Worm (Caenorhabditis elegans) whole organism, L4 larva: ENCODE data around the gene srx-50.

ENCODE experiments used
- F37D6.2 ChIP-seq: sonication (generic microtip); optimal IDR thresholded peaks from 2 replicates; lab custom pipeline; 2016; ENCODE audit warnings: mild to moderate bottlenecking, missing genetic modification characterization, missing compliant biosample characterization
- F49E8.2 ChIP-seq: sonication (generic microtip); optimal IDR thresholded peaks from 2 replicates; lab custom pipeline; 2016; ENCODE audit warnings: missing compliant biosample characterization, mild to moderate bottlenecking, missing genetic modification characterization, borderline replicate concordance
- ZK337.2 ChIP-seq: fragments of 200-800 bp; sonication (Bioruptor generic); IDR thresholded peaks from 2 replicates; pipeline ENCODE4 v1.3.6; 2022; ENCODE audit warnings: missing genetic modification reagents, missing genetic modification characterization, missing compliant biosample characterization
- aly-2 ChIP-seq: sonication (generic microtip); optimal IDR thresholded peaks from 2 replicates; lab custom pipeline; 2018; ENCODE audit warnings: missing biosample characterization, missing genetic modification characterization
- ama-1 ChIP-seq: fragments of 150-350 bp; optimal IDR thresholded peaks from 2 replicates; lab custom pipeline; 2014; ENCODE audit warnings: inconsistent platforms, mixed read lengths
- ceh-20 ChIP-seq: fragments of 200-800 bp; sonication (Bioruptor generic); IDR thresholded peaks from 2 replicates; pipeline ENCODE4 v1.3.6; 2022; ENCODE audit warnings: missing genetic modification reagents, missing genetic modification characterization, missing compliant biosample characterization
- ceh-44 ChIP-seq: fragments of 200-800 bp; sonication (Bioruptor generic); IDR thresholded peaks from 2 replicates; pipeline ENCODE4 v1.3.6; 2022; ENCODE audit warnings: missing genetic modification reagents, missing genetic modification characterization, missing compliant biosample characterization
- ces-1 ChIP-seq: fragments of 150-350 bp; sonication (generic microtip); optimal IDR thresholded peaks from 4 replicates; lab custom pipeline; 2014; ENCODE audit warnings: missing biosample characterization, missing genetic modification reagents, missing genetic modification characterization
- cey-2 ChIP-seq: sonication (generic microtip); optimal IDR thresholded peaks from 3 replicates; lab custom pipeline; 2017; ENCODE audit warnings: missing genetic modification characterization, mild to moderate bottlenecking, missing compliant biosample characterization, antibody characterized with exemption, borderline replicate concordance; ENCODE audit not compliant: insufficient read depth
- ctbp-1 ChIP-seq: fragments of 200-800 bp; sonication (Bioruptor generic); IDR thresholded peaks from 2 replicates; pipeline ENCODE4 v1.3.6; 2022; ENCODE audit warnings: missing genetic modification reagents, missing genetic modification characterization, missing compliant biosample characterization
- daf-12 ChIP-seq: fragments of 150-350 bp; optimal IDR thresholded peaks from 2 replicates; lab custom pipeline; 2014; ENCODE audit warnings: missing biosample characterization, missing genetic modification reagents, missing genetic modification characterization
- daf-8 ChIP-seq: fragments of 200-800 bp; sonication (Bioruptor generic); IDR thresholded peaks from 2 replicates; pipeline ENCODE4 v1.3.6; 2022; ENCODE audit warnings: missing genetic modification characterization, missing compliant biosample characterization
- dmd-8 ChIP-seq: fragments of 200-800 bp; sonication (Bioruptor generic); IDR thresholded peaks from 2 replicates; pipeline ENCODE4 v1.3.6; 2022; ENCODE audit warnings: missing genetic modification characterization, missing compliant biosample characterization
- dve-1 ChIP-seq: sonication (generic microtip); optimal IDR thresholded peaks from 2 replicates; lab custom pipeline; 2017; ENCODE audit warnings: antibody characterized with exemption, mild to moderate bottlenecking, missing genetic modification characterization, missing compliant biosample characterization; ENCODE audit not compliant: insufficient read depth
- egl-27 ChIP-seq: sonication (generic microtip); optimal IDR thresholded peaks from 3 replicates; lab custom pipeline; 2017; ENCODE audit warnings: missing biosample characterization, missing genetic modification reagents, missing genetic modification characterization
- fkh-10 ChIP-seq: fragments of 150-350 bp; optimal IDR thresholded peaks from 2 replicates; lab custom pipeline; 2014; ENCODE audit warnings: missing biosample characterization, missing genetic modification reagents, missing genetic modification characterization
- hmg-1.1 ChIP-seq: fragments of 200-800 bp; sonication (Bioruptor generic); IDR thresholded peaks from 2 replicates; pipeline ENCODE4 v1.3.6; 2022; ENCODE audit warnings: missing genetic modification reagents, missing genetic modification characterization, missing compliant biosample characterization
- jun-1 ChIP-seq: fragments of 150-350 bp; optimal IDR thresholded peaks from 2 replicates; lab custom pipeline; 2014; ENCODE audit warnings: missing biosample characterization, missing genetic modification reagents, missing genetic modification characterization
- lim-7 ChIP-seq: fragments of 200-800 bp; sonication (Bioruptor generic); IDR thresholded peaks from 2 replicates; pipeline ENCODE4 v1.3.6; 2022; ENCODE audit warnings: missing genetic modification characterization, missing compliant biosample characterization
- madf-5 ChIP-seq, 2 experiments: fragments of 200-800 bp; sonication (Bioruptor generic); IDR thresholded peaks; 2 replicates each; pipeline ENCODE4 v1.3.6; 2022; ENCODE audit warnings: missing compliant biosample characterization in 2 of 2, missing genetic modification characterization in 2 of 2
- mdt-29 ChIP-seq: fragments of 200-800 bp; sonication (Bioruptor generic); IDR thresholded peaks from 2 replicates; pipeline ENCODE4 v1.3.6; 2022; ENCODE audit warnings: missing genetic modification reagents, missing genetic modification characterization, missing compliant biosample characterization
- mep-1 ChIP-seq: fragments of 150-350 bp; sonication (generic microtip); optimal IDR thresholded peaks from 3 replicates; lab custom pipeline; 2014; ENCODE audit warnings: missing biosample characterization, missing genetic modification characterization
- mxl-2 ChIP-seq: fragments of 200-800 bp; sonication (Bioruptor generic); conservative IDR thresholded peaks from 2 replicates; pipeline ENCODE4 v1.3.6; 2022; ENCODE audit warnings: missing genetic modification reagents, missing genetic modification characterization, missing compliant biosample characterization
- mxl-3 ChIP-seq: fragments of 200-800 bp; sonication (Bioruptor generic); optimal IDR thresholded peaks from 2 replicates; lab custom pipeline; 2018; ENCODE audit warnings: mild to moderate bottlenecking, missing genetic modification characterization, missing compliant biosample characterization
- nhr-102 ChIP-seq: sonication (generic microtip); optimal IDR thresholded peaks from 2 replicates; lab custom pipeline; 2016; ENCODE audit warnings: mild to moderate bottlenecking, missing genetic modification characterization, moderate library complexity, missing compliant biosample characterization
- nhr-28 ChIP-seq: fragments of 150-350 bp; optimal IDR thresholded peaks from 2 replicates; lab custom pipeline; 2014; ENCODE audit warnings: missing biosample characterization, missing genetic modification characterization
- nhr-42 ChIP-seq: fragments of 200-800 bp; sonication (Bioruptor generic); IDR thresholded peaks from 2 replicates; pipeline ENCODE4 v1.3.6; 2022; ENCODE audit warnings: missing genetic modification characterization, missing compliant biosample characterization
- nhr-48 ChIP-seq: sonication (generic microtip); optimal IDR thresholded peaks from 2 replicates; lab custom pipeline; 2016; ENCODE audit warnings: mild to moderate bottlenecking, missing genetic modification characterization, missing compliant biosample characterization
- nhr-77 ChIP-seq: fragments of 150-350 bp; optimal IDR thresholded peaks from 2 replicates; lab custom pipeline; 2014; ENCODE audit warnings: missing biosample characterization, missing genetic modification characterization
- php-3 ChIP-seq: fragments of 200-800 bp; sonication (Bioruptor generic); IDR thresholded peaks from 2 replicates; pipeline ENCODE4 v1.3.6; 2022; ENCODE audit warnings: missing genetic modification reagents, missing genetic modification characterization, missing compliant biosample characterization
- pqm-1 ChIP-seq: sonication (generic microtip); optimal IDR thresholded peaks from 2 replicates; lab custom pipeline; 2017; ENCODE audit warnings: missing biosample characterization, missing genetic modification characterization
- sdz-12 ChIP-seq: fragments of 200-800 bp; sonication (Bioruptor generic); optimal IDR thresholded peaks from 2 replicates; lab custom pipeline; 2018; ENCODE audit warnings: mild to moderate bottlenecking, missing genetic modification characterization, missing compliant biosample characterization
- set-16 ChIP-seq: fragments of 200-800 bp; sonication (Bioruptor generic); IDR thresholded peaks from 2 replicates; pipeline ENCODE4 v1.3.6; 2022; ENCODE audit warnings: missing genetic modification reagents, missing genetic modification characterization, missing compliant biosample characterization
- skn-1 ChIP-seq: fragments of 150-350 bp; optimal IDR thresholded peaks from 2 replicates; lab custom pipeline; 2014; ENCODE audit warnings: missing biosample characterization, missing genetic modification characterization
- snpc-1.2 ChIP-seq: fragments of 200-800 bp; sonication (Bioruptor generic); IDR thresholded peaks from 2 replicates; pipeline ENCODE4 v1.3.6; 2022; ENCODE audit warnings: missing genetic modification reagents, missing genetic modification characterization, missing compliant biosample characterization
- snpc-4 ChIP-seq: fragments of 150-350 bp; optimal IDR thresholded peaks from 2 replicates; lab custom pipeline; 2014; ENCODE audit warnings: missing biosample characterization, missing genetic modification characterization
- spr-1 ChIP-seq: sonication (generic microtip); optimal IDR thresholded peaks from 2 replicates; lab custom pipeline; 2016; ENCODE audit warnings: mild to moderate bottlenecking, missing genetic modification characterization, missing compliant biosample characterization
- tag-97 ChIP-seq: fragments of 200-800 bp; sonication (Bioruptor generic); IDR thresholded peaks from 2 replicates; pipeline ENCODE4 v1.3.6; 2022; ENCODE audit warnings: missing genetic modification characterization, missing compliant biosample characterization
- unc-62 ChIP-seq, 3 experiments: fragments of 150-350 bp in 1 of 3; sonication (generic microtip); optimal IDR thresholded peaks in 2 of 3; peaks in 1 of 3; 1 replicate in 1 of 3; 2 replicates in 2 of 3; lab custom pipeline; 2014 to 2017; ENCODE audit warnings: missing biosample characterization in 3 of 3, missing genetic modification characterization in 3 of 3, missing genetic modification reagents in 3 of 3, missing genotype in 1 of 3
- vab-7 ChIP-seq: fragments of 200-800 bp; sonication (Bioruptor generic); IDR thresholded peaks from 2 replicates; pipeline ENCODE4 v1.3.6; 2022; ENCODE audit warnings: missing genetic modification reagents, missing genetic modification characterization, missing compliant biosample characterization
- zfp-2 ChIP-seq: sonication (generic microtip); optimal IDR thresholded peaks from 2 replicates; lab custom pipeline; 2016; ENCODE audit warnings: mild to moderate bottlenecking, missing genetic modification characterization, missing compliant biosample characterization
- zfp-3 ChIP-seq: fragments of 200-800 bp; sonication (Bioruptor generic); conservative IDR thresholded peaks from 2 replicates; pipeline ENCODE4 v1.3.6; 2022; ENCODE audit warnings: missing genetic modification reagents, missing genetic modification characterization, missing compliant biosample characterization
- zip-11 ChIP-seq: fragments of 200-800 bp; sonication (Bioruptor generic); IDR thresholded peaks from 2 replicates; pipeline ENCODE4 v1.3.6; 2022; ENCODE audit warnings: missing genetic modification characterization, missing compliant biosample characterization
- ztf-7 ChIP-seq: fragments of 150-350 bp; optimal IDR thresholded peaks from 2 replicates; lab custom pipeline; 2014; ENCODE audit warnings: missing biosample characterization, missing genetic modification characterization

srx-50 gene

DNA sequence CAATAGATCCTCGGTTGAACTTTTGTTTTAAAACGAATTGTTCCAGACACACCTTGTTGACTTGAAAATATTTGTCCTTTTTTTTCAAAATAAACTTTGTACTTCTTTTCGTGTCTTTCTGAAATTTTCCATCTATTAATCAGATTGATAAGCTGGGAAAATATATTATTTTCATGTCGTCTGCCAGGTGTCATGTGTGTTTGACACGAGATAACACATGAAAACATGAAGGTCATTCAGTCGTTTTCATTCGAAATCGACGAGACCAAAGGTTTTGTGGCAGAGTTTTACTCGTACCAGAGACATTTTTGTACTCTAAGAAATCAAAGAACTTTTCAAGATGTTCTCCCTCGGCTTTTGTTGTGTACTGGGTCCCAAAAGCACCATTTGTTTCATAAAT lies 37.1 kb upstream of the srx-50 start (continued):
- TF ChIP-seq madf-5 (GFP tag; IDR thresholded peaks at IDR 0.05; lab: Robert Waterston, UW) (no peak), zip-11 (GFP tag; lab: Robert Waterston, UW) (no peak), mep-1 (peak; percentile 44), vab-7 (no peak), skn-1 (no peak), zfp-3 (GFP tag; lab: Robert Waterston, UW) (no peak), nhr-102 (tag; lab: Kevin White, UChicago) (peak; percentile 4), ceh-44 (GFP tag; lab: Robert Waterston, UW) (no peak), dve-1 (peak; percentile 79), ctbp-1 (GFP tag; lab: Robert Waterston, UW) (no peak), set-16 (GFP tag; lab: Robert Waterston, UW) (no peak), hmg-1.1 (no peak), unc-62 (GFP tag; optimal IDR thresholded peaks at IDR 0.05 in 1 of 2; lab: Kevin White, UChicago) (peak in 1 of 2 experiments; percentile 18), unc-62 (tag; optimal IDR thresholded peaks at IDR 0.05; lab: Kevin White, UChicago) (no peak), ztf-7 (tag; lab: Kevin White, UChicago) (no peak), mxl-2 (GFP tag; lab: Robert Waterston, UW) (no peak), php-3 (peak; percentile 63), mxl-3 (peak; percentile 27), nhr-42 (GFP tag; lab: Robert Waterston, UW) (no peak), nhr-48 (peak; percentile 50), ces-1 (GFP tag; lab: Kevin White, UChicago) (no peak), jun-1 (no peak), zfp-2 (tag; lab: Kevin White, UChicago) (no peak), ama-1 (no peak), ZK337.2 (GFP tag; lab: Robert Waterston, UW) (no peak), dmd-8 (GFP tag; lab: Robert Waterston, UW) (no peak), F49E8.2 (tag; lab: Kevin White, UChicago) (no peak), mdt-29 (no peak), cey-2 (tag; lab: Kevin White, UChicago) (no peak), snpc-4 (no peak), lim-7 (no peak), tag-97 (GFP tag; lab: Robert Waterston, UW) (no peak), sdz-12 (no peak), spr-1 (no peak), egl-27 (tag; lab: Kevin White, UChicago) (no peak), snpc-1.2 (GFP tag; lab: Robert Waterston, UW) (no peak), fkh-10 (no peak), daf-12 (tag; lab: Kevin White, UChicago) (no peak), daf-8 (GFP tag; lab: Robert Waterston, UW) (no peak), aly-2 (tag; lab: Kevin White, UChicago) (no peak), nhr-77 (tag; lab: Kevin White, UChicago) (peak; percentile 65), nhr-28 (tag; lab: Kevin White, UChicago) (peak; percentile 81), pqm-1 (no peak), F37D6.2 (tag; lab: Kevin White, UChicago) (no peak)

DNA sequence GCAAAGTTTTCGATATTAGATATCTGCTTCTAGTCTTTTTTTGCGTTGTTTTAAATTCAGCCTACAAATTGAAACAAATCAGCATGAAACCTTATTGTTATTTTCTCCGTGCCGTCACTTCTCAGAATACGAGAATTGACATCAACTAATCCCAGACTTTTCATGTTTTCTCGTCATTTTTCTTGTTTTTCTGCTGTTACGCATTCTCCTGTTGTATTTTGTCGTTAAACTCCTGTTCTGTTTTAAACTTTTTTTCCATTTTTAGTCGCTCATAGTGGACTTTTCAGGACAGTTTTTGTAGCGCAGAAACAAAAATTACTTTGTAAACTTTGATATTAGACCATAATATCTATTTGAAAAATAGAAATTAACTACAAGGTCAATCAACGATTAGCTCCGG lies 35.5 kb upstream of the srx-50 start:
- TF ChIP-seq unc-62 (GFP tag; optimal IDR thresholded peaks at IDR 0.05 in 1 of 2; lab: Kevin White, UChicago) (peak in 1 of 2 experiments; percentile 61), unc-62 (tag; optimal IDR thresholded peaks at IDR 0.05; lab: Kevin White, UChicago) (no peak), ceh-20 (GFP tag; lab: Robert Waterston, UW) (no peak)
- TF ChIP-seq, all 104 proteins: peak for 1
